Fruit fly (Drosophila melanogaster) whole organism, embryonic: Measurements from ENCODE around the gene Ctr9.

Experiments
- Asciz ChIP-seq: fragments of 200-800 bp; sonication (Bioruptor generic); optimal IDR thresholded peaks from 2 replicates; lab custom pipeline; 2017; ENCODE audit warnings: missing biosample characterization, mild to moderate bottlenecking, missing genetic modification characterization, missing genetic modification reagents
- CG10267 ChIP-seq: fragments of 200-800 bp; sonication (Bioruptor generic); optimal IDR thresholded peaks from 2 replicates; lab custom pipeline; 2018; ENCODE audit warnings: missing biosample characterization, mild to moderate bottlenecking, missing genetic modification characterization, moderate library complexity
- CG11093 ChIP-seq: fragments of 200-800 bp; sonication (Bioruptor generic); IDR thresholded peaks from 3 replicates; pipeline ENCODE4 v1.3.6; 2022; ENCODE audit warnings: missing biosample characterization, missing genetic modification characterization
- CG12104 ChIP-seq: fragments of 200-800 bp; sonication (Bioruptor generic); optimal IDR thresholded peaks from 3 replicates; lab custom pipeline; 2016; ENCODE audit warnings: missing biosample characterization, missing genetic modification characterization
- CG13123 ChIP-seq: fragments of 200-800 bp; sonication (Bioruptor generic); optimal IDR thresholded peaks from 2 replicates; lab custom pipeline; 2016; ENCODE audit warnings: missing biosample characterization, missing genetic modification characterization
- CG13624 ChIP-seq: fragments of 200-800 bp; sonication (Bioruptor generic); optimal IDR thresholded peaks from 2 replicates; lab custom pipeline; 2016; ENCODE audit warnings: missing biosample characterization, missing genetic modification characterization
- CG14441 ChIP-seq: fragments of 200-800 bp; sonication (Bioruptor generic); IDR thresholded peaks from 2 replicates; pipeline ENCODE4 v1.3.6; 2022; ENCODE audit warnings: missing biosample characterization, missing genetic modification characterization
- CG15601 ChIP-seq: fragments of 200-800 bp; sonication (Bioruptor generic); optimal IDR thresholded peaks from 3 replicates; lab custom pipeline; 2019; ENCODE audit warnings: missing biosample characterization, mild to moderate bottlenecking, missing genetic modification characterization, moderate library complexity
- CG16779 ChIP-seq: fragments of 200-800 bp; sonication (Bioruptor generic); IDR thresholded peaks from 2 replicates; pipeline ENCODE4 v1.3.6; 2022; ENCODE audit warnings: missing biosample characterization, missing genetic modification characterization
- CG17359 ChIP-seq: fragments of 200-800 bp; sonication (Bioruptor generic); optimal IDR thresholded peaks from 3 replicates; lab custom pipeline; 2018; ENCODE audit warnings: missing biosample characterization, mild to moderate bottlenecking, missing genetic modification characterization, moderate library complexity
- CG17385 ChIP-seq: fragments of 200-800 bp; sonication (Bioruptor generic); optimal IDR thresholded peaks from 3 replicates; lab custom pipeline; 2018; ENCODE audit warnings: missing biosample characterization, mild to moderate bottlenecking, missing genetic modification characterization
- CG2712 ChIP-seq: fragments of 200-800 bp; optimal IDR thresholded peaks from 3 replicates; lab custom pipeline; 2019; ENCODE audit warnings: missing biosample characterization, mild to moderate bottlenecking, missing genetic modification characterization, moderate library complexity
- CG32532 ChIP-seq: fragments of 200-800 bp; sonication (Bioruptor generic); IDR thresholded peaks from 2 replicates; pipeline ENCODE4 v1.3.6; 2022; ENCODE audit warnings: missing biosample characterization, missing genetic modification characterization
- CG34376 ChIP-seq: fragments of 200-800 bp; sonication (Bioruptor generic); optimal IDR thresholded peaks from 2 replicates; lab custom pipeline; 2018; ENCODE audit warnings: missing biosample characterization, mild to moderate bottlenecking, missing genetic modification characterization
- CG5180 ChIP-seq: fragments of 200-800 bp; sonication (Bioruptor generic); optimal IDR thresholded peaks from 3 replicates; lab custom pipeline; 2017; ENCODE audit warnings: missing biosample characterization, missing genetic modification characterization, mild to moderate bottlenecking, moderate library complexity, missing genetic modification reagents
- CG6813 ChIP-seq: fragments of 200-800 bp; sonication (Bioruptor generic); optimal IDR thresholded peaks from 2 replicates; lab custom pipeline; 2017; ENCODE audit warnings: missing biosample characterization, missing genetic modification characterization, mild to moderate bottlenecking, moderate library complexity, missing genetic modification reagents
- CG7745 ChIP-seq: fragments of 200-800 bp; sonication (Bioruptor generic); optimal IDR thresholded peaks from 2 replicates; lab custom pipeline; 2018; ENCODE audit warnings: missing biosample characterization, mild to moderate bottlenecking, missing genetic modification characterization, moderate library complexity
- CG7987 ChIP-seq: fragments of 200-800 bp; sonication (Bioruptor generic); optimal IDR thresholded peaks from 2 replicates; lab custom pipeline; 2018; ENCODE audit warnings: missing biosample characterization, mild to moderate bottlenecking, missing genetic modification characterization, moderate library complexity
- Camta ChIP-seq: fragments of 200-800 bp; sonication (Bioruptor generic); optimal IDR thresholded peaks from 2 replicates; lab custom pipeline; 2016; ENCODE audit warnings: missing biosample characterization, missing genetic modification characterization
- Ets65A ChIP-seq: fragments of 200-800 bp; sonication (Bioruptor generic); peaks from one replicate; lab custom pipeline; 2016; ENCODE audit warnings: missing biosample characterization, missing genetic modification characterization
- GATAe ChIP-seq: fragments of 200-800 bp; sonication (Bioruptor generic); conservative IDR thresholded peaks from 2 replicates; pipeline ENCODE4 v1.3.6; 2022; ENCODE audit warnings: missing biosample characterization, missing genetic modification characterization
- Hr39 ChIP-seq: fragments of >200 bp; optimal IDR thresholded peaks from 2 replicates; lab custom pipeline; 2017
- Mad ChIP-seq: fragments of 200-800 bp; sonication (Bioruptor generic); optimal IDR thresholded peaks from 2 replicates; lab custom pipeline; 2016; ENCODE audit warnings: missing biosample characterization, missing genetic modification characterization
- Ptx1 ChIP-seq: fragments of 200-800 bp; sonication (Bioruptor generic); IDR thresholded peaks from 2 replicates; pipeline ENCODE4 v1.3.6; 2022; ENCODE audit warnings: missing biosample characterization, missing genetic modification characterization
- Sox100B ChIP-seq: fragments of 200-800 bp; sonication (Bioruptor generic); optimal IDR thresholded peaks from 3 replicates; lab custom pipeline; 2018; ENCODE audit warnings: missing biosample characterization, mild to moderate bottlenecking, missing genetic modification characterization
- TFAM ChIP-seq: fragments of 200-800 bp; sonication (Bioruptor generic); optimal IDR thresholded peaks from 2 replicates; lab custom pipeline; 2017; ENCODE audit warnings: missing biosample characterization, missing genetic modification characterization, inconsistent platforms
- Taf1 ChIP-seq: fragments of 200-800 bp; sonication (Bioruptor generic); IDR thresholded peaks from 2 replicates; pipeline ENCODE4 v1.3.6; 2022; ENCODE audit warnings: missing biosample characterization, missing genetic modification characterization
- Trl ChIP-seq, 3 experiments: fragments of >200 bp in 2 of 3; fragments of 200-800 bp in 1 of 3; sonication (Bioruptor generic) in 1 of 3; optimal IDR thresholded peaks; 2 replicates in 1 of 3; 3 replicates in 2 of 3; lab custom pipeline; 2016 to 2017; ENCODE audit warnings: missing biosample characterization in 1 of 3, missing genetic modification characterization in 1 of 3
- ap ChIP-seq: fragments of 200-800 bp; sonication (Bioruptor generic); IDR thresholded peaks from 2 replicates; pipeline ENCODE4 v1.3.6; 2022; ENCODE audit warnings: missing biosample characterization, missing genetic modification characterization
- ase ChIP-seq: fragments of 200-800 bp; sonication (Bioruptor generic); IDR thresholded peaks from 3 replicates; pipeline ENCODE4 v1.3.6; 2022; ENCODE audit warnings: missing biosample characterization, missing genetic modification characterization
- cas ChIP-seq: fragments of 200-800 bp; sonication (Bioruptor generic); IDR thresholded peaks from 2 replicates; pipeline ENCODE4 v1.3.6; 2022; ENCODE audit warnings: missing biosample characterization, missing genetic modification characterization
- corto ChIP-seq: fragments of 200-800 bp; sonication (Bioruptor generic); optimal IDR thresholded peaks from 2 replicates; lab custom pipeline; 2016; ENCODE audit warnings: missing biosample characterization, mild to moderate bottlenecking, missing genetic modification characterization, moderate library complexity
- da ChIP-seq: fragments of 200-800 bp; sonication (Bioruptor generic); optimal IDR thresholded peaks from 2 replicates; lab custom pipeline; 2016; ENCODE audit warnings: missing biosample characterization, missing genetic modification characterization
- danr ChIP-seq: fragments of 200-800 bp; sonication (Bioruptor generic); IDR thresholded peaks from 2 replicates; pipeline ENCODE4 v1.3.6; 2022; ENCODE audit warnings: missing biosample characterization, missing genetic modification characterization
- dimm ChIP-seq: fragments of 200-800 bp; sonication (Bioruptor generic); IDR thresholded peaks from 2 replicates; pipeline ENCODE4 v1.3.6; 2022; ENCODE audit warnings: missing biosample characterization, missing genetic modification characterization
- emc ChIP-seq: fragments of 200-800 bp; sonication (Bioruptor generic); optimal IDR thresholded peaks from 2 replicates; lab custom pipeline; 2016; ENCODE audit warnings: missing biosample characterization, missing genetic modification characterization
- en ChIP-seq: fragments of 200-800 bp; sonication (Bioruptor generic); optimal IDR thresholded peaks from 2 replicates; lab custom pipeline; 2016; ENCODE audit warnings: missing biosample characterization, missing genetic modification characterization
- fd3F ChIP-seq: fragments of 200-800 bp; sonication (Bioruptor generic); optimal IDR thresholded peaks from 2 replicates; lab custom pipeline; 2018; ENCODE audit warnings: missing biosample characterization, mild to moderate bottlenecking, missing genetic modification characterization, moderate library complexity
- odd ChIP-seq: fragments of 200-800 bp; sonication (Bioruptor generic); optimal IDR thresholded peaks from 2 replicates; lab custom pipeline; 2017; ENCODE audit warnings: missing biosample characterization, mild to moderate bottlenecking, missing genetic modification characterization
- p53 ChIP-seq: fragments of 200-800 bp; sonication (Bioruptor generic); optimal IDR thresholded peaks from 2 replicates; lab custom pipeline; 2016; ENCODE audit warnings: missing biosample characterization, missing genetic modification characterization
- shn ChIP-seq: fragments of 200-800 bp; sonication (Bioruptor generic); optimal IDR thresholded peaks from 3 replicates; lab custom pipeline; 2016; ENCODE audit warnings: missing biosample characterization, missing genetic modification characterization
- sqz ChIP-seq: fragments of 200-800 bp; sonication (Bioruptor generic); optimal IDR thresholded peaks from 3 replicates; lab custom pipeline; 2018; ENCODE audit warnings: missing biosample characterization, mild to moderate bottlenecking, missing genetic modification characterization
- stc ChIP-seq: fragments of 200-800 bp; sonication (Bioruptor generic); IDR thresholded peaks from 2 replicates; pipeline ENCODE4 v1.3.6; 2022; ENCODE audit warnings: missing biosample characterization, missing genetic modification characterization
- tin ChIP-seq: fragments of 200-800 bp; sonication (Bioruptor generic); optimal IDR thresholded peaks from 3 replicates; lab custom pipeline; 2016; ENCODE audit warnings: missing biosample characterization, missing genetic modification characterization
- trh ChIP-seq: fragments of 200-800 bp; sonication (Bioruptor generic); optimal IDR thresholded peaks from 2 replicates; lab custom pipeline; 2016; ENCODE audit warnings: missing biosample characterization, missing genetic modification characterization
- wor ChIP-seq: fragments of 200-800 bp; sonication (Bioruptor generic); IDR thresholded peaks from 2 replicates; pipeline ENCODE4 v1.3.6; 2022; ENCODE audit warnings: missing biosample characterization, missing genetic modification characterization
- z ChIP-seq: fragments of 200-800 bp; sonication (Bioruptor generic); IDR thresholded peaks from 3 replicates; pipeline ENCODE4 v1.3.6; 2022; ENCODE audit warnings: missing biosample characterization, missing genetic modification characterization
- zen2 ChIP-seq: fragments of 200-800 bp; sonication (Bioruptor generic); IDR thresholded peaks from 3 replicates; pipeline ENCODE4 v1.3.6; 2022; ENCODE audit warnings: missing biosample characterization, missing genetic modification characterization; ENCODE audit not compliant: partially characterized antibody
- zf30C ChIP-seq: fragments of 200-800 bp; sonication (Bioruptor generic); optimal IDR thresholded peaks from 3 replicates; lab custom pipeline; 2018; ENCODE audit warnings: missing biosample characterization, mild to moderate bottlenecking, missing genetic modification characterization

The Ctr9 gene

dm6 chr3L:1335428-1335764, 28.4 kb downstream of the Ctr9 start (continued):
- TF ChIP-seq CG7745 (tag; lab: Kevin White, UChicago) (no peak), CG17385 (GFP tag; lab: Kevin White, UChicago) (peak; percentile 29), CG5180 (no peak), Camta (GFP tag; lab: Kevin White, UChicago) (peak; percentile 27), Mad (GFP tag; lab: Kevin White, UChicago) (peak; percentile 4), trh (GFP tag; lab: Kevin White, UChicago) (no peak), zf30C (GFP tag; lab: Kevin White, UChicago) (no peak), CG15601 (tag; lab: Kevin White, UChicago) (no peak), Hr39 (lab: Kevin White, UChicago) (no peak), Taf1 (GFP tag; lab: Robert Waterston, UW) (peak; percentile 54; the same call in 1 of the 2 replicates), CG11093 (GFP tag; lab: Robert Waterston, UW) (0 out of 3 replicates have a peak, but pooled peaks have one; percentile 25), ase (peak; percentile 27; the same call in 1 of the 3 replicates), da (GFP tag; lab: Kevin White, UChicago) (no peak), p53 (GFP tag; lab: Kevin White, UChicago) (no peak), CG2712 (tag; lab: Kevin White, UChicago) (peak; percentile 21), corto (GFP tag; lab: Kevin White, UChicago) (no peak), Asciz (no peak), zen2 (GFP tag; lab: Robert Waterston, UW) (no peak), z (no peak), CG12104 (no peak), shn (GFP tag; lab: Kevin White, UChicago) (peak; percentile 32), dimm (GFP tag; lab: Robert Waterston, UW) (peak; percentile 29; the same call in 1 of the 2 replicates), Sox100B (GFP tag; lab: Kevin White, UChicago) (no peak), CG13123 (GFP tag; lab: Kevin White, UChicago) (no peak), CG17359 (tag; lab: Kevin White, UChicago) (peak; percentile 39), CG10267 (tag; lab: Kevin White, UChicago) (peak; percentile 4), tin (peak; percentile 29), CG6813 (GFP tag; lab: Kevin White, UChicago) (no peak), Trl (optimal IDR thresholded peaks at IDR 0.05; lab: Kevin White, UChicago) (peak; percentile 75 to 91), Trl (GFP tag; optimal IDR thresholded peaks at IDR 0.05; lab: Kevin White, UChicago) (peak; percentile 57), CG16779 (no peak), CG14441 (peak; percentile 70)

- TF ChIP-seq en (GFP tag; lab: Kevin White, UChicago): no peak
- no peak for TF ChIP-seq cas (GFP tag; lab: Robert Waterston, UW)
- no peak for TF ChIP-seq CG16779
- TF ChIP-seq CG7987 (GFP tag; lab: Kevin White, UChicago): no peak
- peak; percentile 47; the same call in 1 of the 2 replicates for TF ChIP-seq stc
- no peak for TF ChIP-seq Ptx1
- peak; percentile 77 for TF ChIP-seq Ets65A (GFP tag; lab: Kevin White, UChicago)
- no peak for TF ChIP-seq CG17359 (tag; lab: Kevin White, UChicago)
- peak; percentile 92 for TF ChIP-seq CG34376
- no peak for TF ChIP-seq trh (GFP tag; lab: Kevin White, UChicago)
- TF ChIP-seq sqz (GFP tag; lab: Kevin White, UChicago): no peak
- peak; percentile 58; the same call in 1 of the 2 replicates for TF ChIP-seq GATAe (GFP tag; lab: Robert Waterston, UW)
- no peak for TF ChIP-seq CG5180
- TF ChIP-seq danr (GFP tag; lab: Robert Waterston, UW): no peak
- TF ChIP-seq TFAM (GFP tag; lab: Kevin White, UChicago): no peak
- no peak for TF ChIP-seq ap (GFP tag; lab: Robert Waterston, UW)
- TF ChIP-seq emc (GFP tag; lab: Kevin White, UChicago): no peak
- TF ChIP-seq CG13624 (GFP tag; lab: Kevin White, UChicago): peak; percentile 15
- TF ChIP-seq fd3F: no peak
- TF ChIP-seq odd (GFP tag; lab: Kevin White, UChicago): no peak
- peak; percentile 58 for TF ChIP-seq CG32532 (GFP tag; lab: Robert Waterston, UW)
- no peak for TF ChIP-seq wor (GFP tag; lab: Robert Waterston, UW)
Observed at dm6 chr3L:1335989-1336961, 29.3 kb downstream of the Ctr9 start.
